Worm (Caenorhabditis elegans) whole organism, L1 larva: ENCODE data around the gene ins-2.
A peak's percentile ranks its signal among the peaks of the same experiment; 100 is the strongest.

Experiments
- C16A3.4 ChIP-seq: fragments of 150-350 bp; optimal IDR thresholded peaks from 2 replicates; lab custom pipeline; 2014; ENCODE audit warnings: missing biosample characterization, missing genetic modification characterization
- ama-1 ChIP-seq: fragments of 150-350 bp; optimal IDR thresholded peaks from 2 replicates; lab custom pipeline; 2014
- ceh-63 ChIP-seq: fragments of 200-800 bp; sonication (Bioruptor generic); optimal IDR thresholded peaks from 2 replicates; lab custom pipeline; 2018; ENCODE audit warnings: mild to moderate bottlenecking, missing genetic modification characterization, missing compliant biosample characterization
- ceh-8 ChIP-seq: fragments of 200-800 bp; sonication (Bioruptor generic); optimal IDR thresholded peaks from 2 replicates; lab custom pipeline; 2018; ENCODE audit warnings: mild to moderate bottlenecking, missing genetic modification characterization, moderate library complexity, missing compliant biosample characterization
- ceh-82 ChIP-seq, 3 experiments: fragments of 150-350 bp in 1 of 3; sonication (generic microtip) in 2 of 3; optimal IDR thresholded peaks; 2 replicates each; lab custom pipeline; 2014 to 2017; ENCODE audit warnings: missing biosample characterization in 3 of 3, missing genetic modification characterization in 3 of 3
- ceh-88 ChIP-seq: fragments of 200-800 bp; sonication (Bioruptor generic); IDR thresholded peaks from 2 replicates; pipeline ENCODE4 v1.3.6; 2022; ENCODE audit warnings: missing genetic modification characterization, missing compliant biosample characterization
- ceh-90 ChIP-seq: sonication (generic microtip); optimal IDR thresholded peaks from 2 replicates; lab custom pipeline; 2016; ENCODE audit warnings: missing genetic modification characterization, missing compliant biosample characterization
- dpl-1 ChIP-seq, 3 experiments: fragments of 150-350 bp in 2 of 3; sonication (generic microtip) in 1 of 3; optimal IDR thresholded peaks; 2 replicates each; lab custom pipeline; 2014 to 2017; ENCODE audit warnings: missing biosample characterization in 3 of 3, missing genetic modification characterization in 3 of 3, missing genetic modification reagents in 3 of 3
- dsc-1 ChIP-seq: sonication (generic microtip); optimal IDR thresholded peaks from 2 replicates; lab custom pipeline; 2016; ENCODE audit warnings: mild to moderate bottlenecking, missing genetic modification characterization, missing compliant biosample characterization
- efl-1 ChIP-seq, 4 experiments: fragments of 150-350 bp; optimal IDR thresholded peaks in 3 of 4; peaks in 1 of 4; 1 replicate in 1 of 4; 2 replicates in 3 of 4; lab custom pipeline; 2014; ENCODE audit warnings: missing biosample characterization in 2 of 4, missing genetic modification characterization in 2 of 4, missing genetic modification reagents in 2 of 4
- efl-3 ChIP-seq: fragments of 200-800 bp; sonication (Bioruptor generic); optimal IDR thresholded peaks from 2 replicates; lab custom pipeline; 2018; ENCODE audit warnings: mild to moderate bottlenecking, missing genetic modification characterization, missing compliant biosample characterization
- elt-3 ChIP-seq, 6 experiments: fragments of 150-350 bp in 1 of 6; sonication (generic microtip); optimal IDR thresholded peaks; 2 replicates each; lab custom pipeline; 2017 to 2018; ENCODE audit warnings: missing biosample characterization in 6 of 6, missing genetic modification characterization in 6 of 6, inconsistent platforms in 1 of 6
- fkh-10 ChIP-seq: sonication (generic microtip); optimal IDR thresholded peaks from 2 replicates; lab custom pipeline; 2017; ENCODE audit warnings: missing biosample characterization, missing genetic modification reagents, missing genetic modification characterization
- fkh-4 ChIP-seq: sonication (generic microtip); optimal IDR thresholded peaks from 2 replicates; lab custom pipeline; 2016; ENCODE audit warnings: missing compliant biosample characterization, missing genetic modification characterization, borderline replicate concordance
- fkh-8 ChIP-seq: sonication (generic microtip); optimal IDR thresholded peaks from 2 replicates; lab custom pipeline; 2016; ENCODE audit warnings: mild to moderate bottlenecking, missing genetic modification characterization, missing compliant biosample characterization
- grh-1 ChIP-seq: fragments of 200-800 bp; sonication (Bioruptor generic); IDR thresholded peaks from 2 replicates; pipeline ENCODE4 v1.3.6; 2022; ENCODE audit warnings: missing genetic modification reagents, missing genetic modification characterization, missing compliant biosample characterization
- hlh-17 ChIP-seq: fragments of 200-800 bp; sonication (Bioruptor generic); optimal IDR thresholded peaks from 2 replicates; lab custom pipeline; 2018; ENCODE audit warnings: missing genetic modification characterization, mild to moderate bottlenecking, missing compliant biosample characterization, moderate library complexity, borderline replicate concordance
- hpl-2 ChIP-seq: fragments of 150-350 bp; optimal IDR thresholded peaks from 2 replicates; lab custom pipeline; 2014; ENCODE audit warnings: missing biosample characterization, missing genetic modification reagents, missing genetic modification characterization
- irx-1 ChIP-seq: sonication (generic microtip); optimal IDR thresholded peaks from 2 replicates; lab custom pipeline; 2016; ENCODE audit warnings: missing genetic modification characterization, missing compliant biosample characterization
- isw-1 ChIP-seq: fragments of 200-800 bp; sonication (Bioruptor generic); IDR thresholded peaks from 2 replicates; pipeline ENCODE4 v1.3.6; 2022; ENCODE audit warnings: missing genetic modification characterization, missing compliant biosample characterization
- lin-13 ChIP-seq: fragments of 150-350 bp; optimal IDR thresholded peaks from 2 replicates; lab custom pipeline; 2014; ENCODE audit warnings: missing biosample characterization, missing genetic modification reagents, missing genetic modification characterization
- lin-14 ChIP-seq: fragments of 200-800 bp; sonication (Bioruptor generic); optimal IDR thresholded peaks from 2 replicates; lab custom pipeline; 2018; ENCODE audit warnings: mild to moderate bottlenecking, missing genetic modification characterization, moderate library complexity, missing compliant biosample characterization
- lir-3 ChIP-seq: sonication (generic microtip); optimal IDR thresholded peaks from 2 replicates; lab custom pipeline; 2016; ENCODE audit warnings: mild to moderate bottlenecking, missing genetic modification characterization, moderate library complexity, missing compliant biosample characterization; ENCODE audit not compliant: poor library complexity
- lsy-2 ChIP-seq, 2 experiments: fragments of 150-350 bp; optimal IDR thresholded peaks; 2 replicates each; lab custom pipeline; 2014; ENCODE audit warnings: missing biosample characterization in 2 of 2, missing genetic modification characterization in 2 of 2
- mdl-1 ChIP-seq, 2 experiments: fragments of 150-350 bp; optimal IDR thresholded peaks; 2 replicates each; lab custom pipeline; 2014 to 2017; ENCODE audit warnings: missing biosample characterization in 2 of 2, missing genetic modification characterization in 2 of 2, inconsistent platforms in 1 of 2
- mep-1 ChIP-seq: fragments of 150-350 bp; optimal IDR thresholded peaks from 2 replicates; lab custom pipeline; 2014; ENCODE audit warnings: missing biosample characterization, missing genetic modification characterization
- nhr-12 ChIP-seq: sonication (generic microtip); optimal IDR thresholded peaks from 2 replicates; lab custom pipeline; 2017; ENCODE audit warnings: missing biosample characterization, missing genetic modification characterization
- nhr-19 ChIP-seq: fragments of 200-800 bp; sonication (Bioruptor generic); conservative IDR thresholded peaks from 2 replicates; pipeline ENCODE4 v1.3.6; 2022; ENCODE audit warnings: missing genetic modification characterization, missing compliant biosample characterization
- nhr-20 ChIP-seq: sonication (generic microtip); optimal IDR thresholded peaks from 2 replicates; lab custom pipeline; 2016; ENCODE audit warnings: mild to moderate bottlenecking, missing genetic modification characterization, missing compliant biosample characterization
- nhr-71 ChIP-seq: sonication (generic microtip); optimal IDR thresholded peaks from 2 replicates; lab custom pipeline; 2016; ENCODE audit warnings: mild to moderate bottlenecking, missing genetic modification characterization, moderate library complexity, missing compliant biosample characterization
- nhr-84 ChIP-seq: sonication (generic microtip); optimal IDR thresholded peaks from 2 replicates; lab custom pipeline; 2017; ENCODE audit warnings: missing biosample characterization, missing genetic modification characterization
- pag-3 ChIP-seq: sonication (generic microtip); optimal IDR thresholded peaks from 2 replicates; lab custom pipeline; 2017; ENCODE audit warnings: missing genetic modification characterization, mild to moderate bottlenecking, missing compliant biosample characterization, antibody characterized with exemption, borderline replicate concordance; ENCODE audit not compliant: insufficient read depth
- pax-3 ChIP-seq: fragments of 200-800 bp; sonication (Bioruptor generic); optimal IDR thresholded peaks from 2 replicates; lab custom pipeline; 2018; ENCODE audit warnings: mild to moderate bottlenecking, missing genetic modification characterization, moderate library complexity, missing compliant biosample characterization
- sox-4 ChIP-seq: sonication (generic microtip); optimal IDR thresholded peaks from 2 replicates; lab custom pipeline; 2016; ENCODE audit warnings: missing genetic modification characterization, missing compliant biosample characterization
- sptf-1 ChIP-seq: fragments of 150-350 bp; optimal IDR thresholded peaks from 2 replicates; lab custom pipeline; 2014; ENCODE audit warnings: missing biosample characterization, missing genetic modification characterization
- swsn-7 ChIP-seq: sonication (generic microtip); optimal IDR thresholded peaks from 2 replicates; lab custom pipeline; 2016; ENCODE audit warnings: missing genetic modification characterization, missing compliant biosample characterization
- unc-130 ChIP-seq: fragments of 150-350 bp; optimal IDR thresholded peaks from 2 replicates; lab custom pipeline; 2017; ENCODE audit warnings: missing biosample characterization, missing genetic modification characterization, inconsistent platforms
- unc-30 ChIP-seq: sonication (generic microtip); optimal IDR thresholded peaks from 2 replicates; lab custom pipeline; 2017; ENCODE audit warnings: missing biosample characterization, missing genetic modification characterization
- unc-98 ChIP-seq: fragments of 200-800 bp; sonication (Bioruptor generic); IDR thresholded peaks from 2 replicates; pipeline ENCODE4 v1.3.6; 2022; ENCODE audit warnings: missing genetic modification characterization, missing compliant biosample characterization
- vab-15 ChIP-seq: sonication (generic microtip); optimal IDR thresholded peaks from 2 replicates; lab custom pipeline; 2017; ENCODE audit warnings: missing genotype, mild to moderate bottlenecking, missing genetic modification characterization, missing compliant biosample characterization
- zip-4 ChIP-seq: fragments of 200-800 bp; sonication (Bioruptor generic); optimal IDR thresholded peaks from 2 replicates; lab custom pipeline; 2018; ENCODE audit warnings: mild to moderate bottlenecking, missing genetic modification characterization, moderate library complexity, missing compliant biosample characterization

ins-2 gene

ce11 chrII:5942593-5942992, 45.7 kb upstream of the ins-2 start, which contains the start of gene F28B12.1 (continued):
- no peak for TF ChIP-seq sptf-1 (tag; lab: Kevin White, UChicago)
- no peak for TF ChIP-seq elt-3 (tag; optimal IDR thresholded peaks at IDR 0.05; lab: Kevin White, UChicago)
- no peak for TF ChIP-seq pax-3 (tag; lab: Kevin White, UChicago)
- TF ChIP-seq, all 84 proteins: peak for 10

- no peak for TF ChIP-seq swsn-7 (tag; lab: Kevin White, UChicago)
- TF ChIP-seq unc-98 (GFP tag; lab: Robert Waterston, UW): no peak
- TF ChIP-seq nhr-12 (tag; lab: Kevin White, UChicago): no peak
- TF ChIP-seq pag-3 (tag; lab: Kevin White, UChicago): no peak
- no peak for TF ChIP-seq lin-13 (GFP tag; lab: Kevin White, UChicago)
- TF ChIP-seq mdl-1 (tag; optimal IDR thresholded peaks at IDR 0.05; lab: Kevin White, UChicago): no peak
- no peak for TF ChIP-seq unc-30
- TF ChIP-seq ama-1: no peak
- TF ChIP-seq vab-15: no peak
- TF ChIP-seq grh-1: no peak
- no peak for TF ChIP-seq ceh-8 (GFP tag; lab: Kevin White, UChicago)
Observed at ce11 chrII:5944268-5944667, 44.1 kb upstream of the ins-2 start, which contains the start of gene B0034.2. B0034.2 (minus strand) TSS chrII:5944368.

DNA sequence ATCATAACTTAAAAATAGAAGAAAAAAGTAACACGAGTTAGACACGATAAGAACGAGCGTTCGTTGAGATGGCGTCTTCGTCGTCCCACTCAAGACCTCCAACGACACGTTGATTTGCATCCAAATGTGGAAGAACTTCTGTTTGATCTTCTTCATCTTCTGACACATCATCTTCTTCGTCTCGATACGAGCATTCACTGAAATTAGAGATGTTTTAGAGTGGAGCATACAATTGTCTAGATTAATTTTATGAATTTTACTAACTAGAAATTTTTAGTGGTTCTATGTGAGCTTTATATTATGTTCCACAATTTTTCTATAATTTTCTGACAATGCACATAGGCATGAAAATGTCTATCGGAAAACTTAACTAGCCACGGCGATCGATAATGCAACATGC, 42.5 kb upstream of the ins-2 start:
- TF ChIP-seq hlh-17 (GFP tag; lab: Kevin White, UChicago) (no peak), efl-1 (optimal IDR thresholded peaks at IDR 0.05; lab: Kevin White, UChicago) (no peak), efl-1 (GFP tag; optimal IDR thresholded peaks at IDR 0.05 in 1 of 2; lab: Kevin White, UChicago) (peak in 1 of 2 experiments; percentile 83), ceh-88 (GFP tag; lab: Robert Waterston, UW) (no peak), mep-1 (tag; lab: Kevin White, UChicago) (no peak)

- TF ChIP-seq nhr-19: no peak
- TF ChIP-seq zip-4: no peak
- TF ChIP-seq fkh-10 (GFP tag; lab: Kevin White, UChicago): peak; percentile 70
Observed at ce11 chrII:5946438-5946837, 41.9 kb upstream of the ins-2 start.

ce11 chrII:5948681-5949080, 39.6 kb upstream of the ins-2 start:
- TF ChIP-seq lin-14 (GFP tag; lab: Kevin White, UChicago) (peak; percentile 84), efl-3 (GFP tag; lab: Kevin White, UChicago) (no peak), mdl-1 (tag; optimal IDR thresholded peaks at IDR 0.05; lab: Kevin White, UChicago) (no peak), ceh-90 (no peak), isw-1 (GFP tag; lab: Robert Waterston, UW) (no peak), C16A3.4 (no peak), dpl-1 (GFP tag; optimal IDR thresholded peaks at IDR 0.05; lab: Kevin White, UChicago) (no peak), lir-3 (no peak), fkh-8 (tag; lab: Kevin White, UChicago) (peak; percentile 38), nhr-20 (tag; lab: Kevin White, UChicago) (no peak), hpl-2 (GFP tag; lab: Kevin White, UChicago) (no peak), dsc-1 (peak; percentile 27), ceh-8 (GFP tag; lab: Kevin White, UChicago) (no peak), ceh-82 (tag; optimal IDR thresholded peaks at IDR 0.05; lab: Kevin White, UChicago) (peak in 1 of 3 experiments; percentile 20), nhr-71 (tag; lab: Kevin White, UChicago) (peak; percentile 8), fkh-10 (GFP tag; lab: Kevin White, UChicago) (peak; percentile 21), unc-130 (tag; lab: Kevin White, UChicago) (no peak), sox-4 (tag; lab: Kevin White, UChicago) (no peak), nhr-84 (tag; lab: Kevin White, UChicago) (no peak), ceh-63 (GFP tag; lab: Kevin White, UChicago) (no peak), lsy-2 (tag; optimal IDR thresholded peaks at IDR 0.05; lab: Kevin White, UChicago) (peak in 1 of 2 experiments; percentile 3), fkh-4 (no peak), irx-1 (tag; lab: Kevin White, UChicago) (no peak)
